Fruit fly (Drosophila melanogaster) whole organism, embryonic: ENCODE results near the gene Helz.

ENCODE experiments used
- Abd-B ChIP-seq: fragments of 200-800 bp; sonication (Bioruptor generic); optimal IDR thresholded peaks from 2 replicates; lab custom pipeline; 2018; ENCODE audit warnings: missing biosample characterization, mild to moderate bottlenecking, missing genetic modification characterization, moderate library complexity
- Bgb ChIP-seq: fragments of 200-800 bp; sonication (Bioruptor generic); IDR thresholded peaks from 2 replicates; pipeline ENCODE4 v1.3.6; 2022; ENCODE audit warnings: missing biosample characterization, missing genetic modification characterization; ENCODE audit not compliant: partially characterized antibody
- C15 ChIP-seq: fragments of 200-800 bp; sonication (Bioruptor generic); IDR thresholded peaks from 3 replicates; pipeline ENCODE4 v1.3.6; 2022; ENCODE audit warnings: missing biosample characterization, missing genetic modification characterization
- CG12299 ChIP-seq: fragments of 200-800 bp; sonication (Bioruptor generic); optimal IDR thresholded peaks from 2 replicates; lab custom pipeline; 2018; ENCODE audit warnings: missing biosample characterization, mild to moderate bottlenecking, missing genetic modification characterization
- CG1233 ChIP-seq: fragments of 200-800 bp; sonication (Bioruptor generic); optimal IDR thresholded peaks from 4 replicates; lab custom pipeline; 2018; ENCODE audit warnings: missing biosample characterization, mild to moderate bottlenecking, missing genetic modification characterization
- CG13894 ChIP-seq: fragments of 200-800 bp; sonication (Bioruptor generic); optimal IDR thresholded peaks from 3 replicates; lab custom pipeline; 2018; ENCODE audit warnings: missing biosample characterization, mild to moderate bottlenecking, missing genetic modification characterization, moderate library complexity
- CG1603 ChIP-seq: fragments of 200-800 bp; sonication (Bioruptor generic); optimal IDR thresholded peaks from 2 replicates; lab custom pipeline; 2019; ENCODE audit warnings: missing biosample characterization, mild to moderate bottlenecking, missing genetic modification characterization, moderate library complexity
- CG17612 ChIP-seq: fragments of 200-800 bp; sonication (Bioruptor generic); IDR thresholded peaks from 2 replicates; pipeline ENCODE4 v1.3.6; 2022; ENCODE audit warnings: missing biosample characterization, missing genetic modification characterization
- CG30020 ChIP-seq: fragments of 200-800 bp; optimal IDR thresholded peaks from 2 replicates; lab custom pipeline; 2019; ENCODE audit warnings: missing biosample characterization, mild to moderate bottlenecking, missing genetic modification characterization, moderate library complexity
- CG31224 ChIP-seq: fragments of 200-800 bp; sonication (Bioruptor generic); IDR thresholded peaks from 2 replicates; pipeline ENCODE4 v1.3.6; 2022; ENCODE audit warnings: missing biosample characterization, missing genetic modification characterization
- CG3163 ChIP-seq: fragments of 200-800 bp; sonication (Bioruptor generic); optimal IDR thresholded peaks from 3 replicates; lab custom pipeline; 2016; ENCODE audit warnings: missing biosample characterization, missing genetic modification characterization
- CG3281 ChIP-seq: fragments of 200-800 bp; sonication (Bioruptor generic); optimal IDR thresholded peaks from 3 replicates; lab custom pipeline; 2017; ENCODE audit warnings: missing biosample characterization, mild to moderate bottlenecking, missing genetic modification characterization
- CG3407 ChIP-seq: fragments of 200-800 bp; sonication (Bioruptor generic); optimal IDR thresholded peaks from 2 replicates; lab custom pipeline; 2018; ENCODE audit warnings: missing biosample characterization, mild to moderate bottlenecking, missing genetic modification characterization
- CG34224 ChIP-seq: fragments of 200-800 bp; sonication (Bioruptor generic); IDR thresholded peaks from 3 replicates; pipeline ENCODE4 v1.3.6; 2022; ENCODE audit warnings: missing biosample characterization, missing genetic modification characterization; ENCODE audit not compliant: partially characterized antibody
- CG4360 ChIP-seq: fragments of 200-800 bp; sonication (Bioruptor generic); IDR thresholded peaks from 2 replicates; pipeline ENCODE4 v1.3.6; 2022; ENCODE audit warnings: missing biosample characterization, missing genetic modification characterization
- CG6791 ChIP-seq: fragments of 200-800 bp; sonication (Bioruptor generic); IDR thresholded peaks from 3 replicates; pipeline ENCODE4 v1.3.6; 2022; ENCODE audit warnings: missing biosample characterization, missing genetic modification characterization; ENCODE audit not compliant: partially characterized antibody
- CG7357 ChIP-seq: fragments of 200-800 bp; sonication (Bioruptor generic); IDR thresholded peaks from 3 replicates; pipeline ENCODE4 v1.3.6; 2022; ENCODE audit warnings: missing biosample characterization, missing genetic modification characterization
- CG7372 ChIP-seq: fragments of 200-800 bp; sonication (Bioruptor generic); IDR thresholded peaks from 2 replicates; pipeline ENCODE4 v1.3.6; 2022; ENCODE audit warnings: missing biosample characterization, missing genetic modification characterization
- CG9215 ChIP-seq: fragments of 200-800 bp; sonication (Bioruptor generic); IDR thresholded peaks from 2 replicates; pipeline ENCODE4 v1.3.6; 2022; ENCODE audit warnings: missing biosample characterization, missing genetic modification characterization
- CG9727 ChIP-seq: fragments of 200-800 bp; sonication (Bioruptor generic); optimal IDR thresholded peaks from 3 replicates; lab custom pipeline; 2017; ENCODE audit warnings: missing biosample characterization, mild to moderate bottlenecking, missing genetic modification characterization
- Dll ChIP-seq: fragments of 200-800 bp; sonication (Bioruptor generic); IDR thresholded peaks from 4 replicates; pipeline ENCODE4 v1.3.6; 2022; ENCODE audit warnings: missing biosample characterization, missing genetic modification characterization; ENCODE audit not compliant: partially characterized antibody
- Fer1 ChIP-seq: fragments of 200-800 bp; sonication (Bioruptor generic); optimal IDR thresholded peaks from 2 replicates; lab custom pipeline; 2017; ENCODE audit warnings: missing biosample characterization, mild to moderate bottlenecking, missing genetic modification characterization
- H15 ChIP-seq: fragments of 200-800 bp; sonication (Bioruptor generic); IDR thresholded peaks from 3 replicates; pipeline ENCODE4 v1.3.6; 2022; ENCODE audit warnings: missing biosample characterization, missing genetic modification characterization
- HmgZ ChIP-seq: fragments of 200-800 bp; sonication (Bioruptor generic); optimal IDR thresholded peaks from 2 replicates; lab custom pipeline; 2018; ENCODE audit warnings: missing biosample characterization, mild to moderate bottlenecking, missing genetic modification characterization
- Hmx ChIP-seq: fragments of 200-800 bp; sonication (Bioruptor generic); optimal IDR thresholded peaks from 2 replicates; lab custom pipeline; 2016; ENCODE audit warnings: missing biosample characterization, missing genetic modification characterization
- Jarid2 ChIP-seq: fragments of 200-800 bp; sonication (Bioruptor generic); optimal IDR thresholded peaks from 3 replicates; lab custom pipeline; 2017; ENCODE audit warnings: mild to moderate bottlenecking, missing biosample characterization, missing genetic modification reagents, missing genetic modification characterization
- Mad ChIP-seq: fragments of 200-800 bp; sonication (Bioruptor generic); optimal IDR thresholded peaks from 2 replicates; lab custom pipeline; 2016; ENCODE audit warnings: missing biosample characterization, missing genetic modification characterization
- Mes4 ChIP-seq: fragments of 200-800 bp; sonication (Bioruptor generic); optimal IDR thresholded peaks from 2 replicates; lab custom pipeline; 2016; ENCODE audit warnings: missing biosample characterization, missing genetic modification characterization
- Sox102F ChIP-seq: fragments of 200-800 bp; sonication (Bioruptor generic); optimal IDR thresholded peaks from 2 replicates; lab custom pipeline; 2018; ENCODE audit warnings: missing biosample characterization, mild to moderate bottlenecking, missing genetic modification characterization, moderate library complexity
- Spps ChIP-seq: fragments of 200-800 bp; sonication (Bioruptor generic); optimal IDR thresholded peaks from 2 replicates; lab custom pipeline; 2018; ENCODE audit warnings: missing biosample characterization, mild to moderate bottlenecking, missing genetic modification characterization
- ab ChIP-seq: fragments of 200-800 bp; sonication (Bioruptor generic); optimal IDR thresholded peaks from 2 replicates; lab custom pipeline; 2016; ENCODE audit warnings: missing biosample characterization, missing genetic modification characterization
- bab2 ChIP-seq: fragments of 200-800 bp; sonication (Bioruptor generic); optimal IDR thresholded peaks from 2 replicates; lab custom pipeline; 2016; ENCODE audit warnings: missing biosample characterization, missing genetic modification characterization
- croc ChIP-seq: fragments of 200-800 bp; sonication (Bioruptor generic); conservative IDR thresholded peaks from 3 replicates; pipeline ENCODE4 v1.3.6; 2022; ENCODE audit warnings: missing biosample characterization, missing genetic modification characterization
- gcm2 ChIP-seq: fragments of 200-800 bp; sonication (Bioruptor generic); optimal IDR thresholded peaks from 2 replicates; lab custom pipeline; 2016; ENCODE audit warnings: missing biosample characterization, missing genetic modification characterization
- gem ChIP-seq: fragments of 200-800 bp; sonication (Bioruptor generic); optimal IDR thresholded peaks from 2 replicates; lab custom pipeline; 2019; ENCODE audit warnings: missing biosample characterization, mild to moderate bottlenecking, missing genetic modification characterization, moderate library complexity
- gro ChIP-seq: fragments of 200-800 bp; sonication (Bioruptor generic); optimal IDR thresholded peaks from 2 replicates; lab custom pipeline; 2016; ENCODE audit warnings: missing biosample characterization, missing genetic modification characterization
- insv ChIP-seq, 2 experiments: fragments of 200-800 bp; sonication (Bioruptor generic); optimal IDR thresholded peaks; 3 replicates each; lab custom pipeline; 2016 to 2018; ENCODE audit warnings: missing biosample characterization in 2 of 2, missing genetic modification characterization in 2 of 2
- ken ChIP-seq: fragments of 200-800 bp; sonication (Bioruptor generic); IDR thresholded peaks from 3 replicates; pipeline ENCODE4 v1.3.6; 2022; ENCODE audit warnings: missing biosample characterization, missing genetic modification characterization
- knrl ChIP-seq: fragments of 200-800 bp; sonication (Bioruptor generic); IDR thresholded peaks from 3 replicates; pipeline ENCODE4 v1.3.6; 2022; ENCODE audit warnings: missing biosample characterization, missing genetic modification characterization; ENCODE audit not compliant: partially characterized antibody
- lbe ChIP-seq: fragments of 200-800 bp; sonication (Bioruptor generic); optimal IDR thresholded peaks from 2 replicates; lab custom pipeline; 2016; ENCODE audit warnings: missing biosample characterization, mild to moderate bottlenecking, missing genetic modification characterization
- maf-S ChIP-seq: fragments of 200-800 bp; sonication (Bioruptor generic); optimal IDR thresholded peaks from 2 replicates; lab custom pipeline; 2016; ENCODE audit warnings: missing biosample characterization, missing genetic modification characterization
- oc ChIP-seq: fragments of 200-800 bp; sonication (Bioruptor generic); optimal IDR thresholded peaks from 2 replicates; lab custom pipeline; 2018; ENCODE audit warnings: missing biosample characterization, mild to moderate bottlenecking, missing genetic modification characterization, moderate library complexity
- pzg ChIP-seq: fragments of 200-800 bp; sonication (Bioruptor generic); optimal IDR thresholded peaks from 3 replicates; lab custom pipeline; 2018; ENCODE audit warnings: missing biosample characterization, mild to moderate bottlenecking, missing genetic modification characterization, moderate library complexity
- ro ChIP-seq: fragments of 200-800 bp; sonication (Bioruptor generic); IDR thresholded peaks from 2 replicates; pipeline ENCODE4 v1.3.6; 2022; ENCODE audit warnings: missing biosample characterization, missing genetic modification characterization
- seq ChIP-seq: fragments of 200-800 bp; sonication (Bioruptor generic); IDR thresholded peaks from 2 replicates; pipeline ENCODE4 v1.3.6; 2022; ENCODE audit warnings: missing biosample characterization, missing genetic modification characterization
- slou ChIP-seq: fragments of 200-800 bp; sonication (Bioruptor generic); optimal IDR thresholded peaks from 3 replicates; lab custom pipeline; 2016; ENCODE audit warnings: missing biosample characterization, missing genetic modification characterization
- vvl ChIP-seq: fragments of 200-800 bp; sonication (Bioruptor generic); IDR thresholded peaks from 2 replicates; pipeline ENCODE4 v1.3.6; 2022; ENCODE audit warnings: missing biosample characterization, missing genetic modification characterization
- zen ChIP-seq: fragments of 200-800 bp; sonication (Bioruptor generic); optimal IDR thresholded peaks from 3 replicates; lab custom pipeline; 2018; ENCODE audit warnings: missing biosample characterization, mild to moderate bottlenecking, missing genetic modification characterization, moderate library complexity

Helz gene

dm6 chr3L:14757464-14758384 is 32.0 kb upstream of the Helz start, which contains the start of gene CG42507 (continued):
- TF ChIP-seq Fer1 (GFP tag; lab: Kevin White, UChicago) (peak; percentile 39), C15 (GFP tag; lab: Robert Waterston, UW) (no peak), Sox102F (GFP tag; lab: Kevin White, UChicago) (no peak), lbe (GFP tag; lab: Kevin White, UChicago) (peak; percentile 66), pzg (GFP tag; lab: Kevin White, UChicago) (peak; percentile 5), CG30020 (tag; lab: Kevin White, UChicago) (no peak), CG13894 (peak; percentile 79), slou (GFP tag; lab: Kevin White, UChicago) (no peak), gro (no peak), Mes4 (GFP tag; lab: Kevin White, UChicago) (peak; percentile 46), gcm2 (GFP tag; lab: Kevin White, UChicago) (no peak), Bgb (GFP tag; lab: Robert Waterston, UW) (0 out of 2 replicates have a peak, but pooled peaks have one; percentile 21), Abd-B (GFP tag; lab: Kevin White, UChicago) (no peak), croc (GFP tag; lab: Robert Waterston, UW) (no peak), HmgZ (peak; percentile 9), knrl (GFP tag; lab: Robert Waterston, UW) (no peak), seq (GFP tag; lab: Robert Waterston, UW) (peak; percentile 51; the same call in 1 of the 2 replicates), CG9215 (peak; percentile 98), CG31224 (peak; percentile 41; the same call in 1 of the 2 replicates), CG3407 (GFP tag; lab: Kevin White, UChicago) (no peak), Spps (tag; lab: Kevin White, UChicago) (no peak), CG3281 (GFP tag; lab: Kevin White, UChicago) (peak; percentile 71), Jarid2 (GFP tag; lab: Kevin White, UChicago) (peak; percentile 51), CG12299 (no peak), Mad (GFP tag; lab: Kevin White, UChicago) (no peak), CG7372 (GFP tag; lab: Robert Waterston, UW) (no peak; the same call in 1 of the 2 replicates), vvl (peak; percentile 68), ro (no peak), Dll (GFP tag; lab: Robert Waterston, UW) (0 out of 4 replicates have a peak, but pooled peaks have one; percentile 26), CG1233 (GFP tag; lab: Kevin White, UChicago) (peak; percentile 59), CG4360 (no peak; the same call in 1 of the 2 replicates), gem (tag; lab: Kevin White, UChicago) (peak; percentile 40), CG9727 (GFP tag; lab: Kevin White, UChicago) (peak; percentile 47), oc (peak; percentile 15), CG6791 (no peak), ab (no peak), CG1603 (tag; lab: Kevin White, UChicago) (peak; percentile 39), CG34224 (GFP tag; lab: Robert Waterston, UW) (peak; percentile 74), insv (GFP tag; optimal IDR thresholded peaks at IDR 0.05; lab: Kevin White, UChicago) (peak in 1 of 2 experiments; percentile 73), bab2 (GFP tag; lab: Kevin White, UChicago) (peak; percentile 28), CG7357 (no peak), CG17612 (GFP tag; lab: Robert Waterston, UW) (no peak), maf-S (no peak), CG3163 (GFP tag; lab: Kevin White, UChicago) (peak; percentile 91), ken (GFP tag; lab: Robert Waterston, UW) (peak; percentile 18; the same call in 1 of the 3 replicates), zen (peak; percentile 22), H15 (no peak), Hmx (GFP tag; lab: Kevin White, UChicago) (no peak)
